ENCODE assay signal across 3 worm cellular contexts in the genomic region with DNA sequence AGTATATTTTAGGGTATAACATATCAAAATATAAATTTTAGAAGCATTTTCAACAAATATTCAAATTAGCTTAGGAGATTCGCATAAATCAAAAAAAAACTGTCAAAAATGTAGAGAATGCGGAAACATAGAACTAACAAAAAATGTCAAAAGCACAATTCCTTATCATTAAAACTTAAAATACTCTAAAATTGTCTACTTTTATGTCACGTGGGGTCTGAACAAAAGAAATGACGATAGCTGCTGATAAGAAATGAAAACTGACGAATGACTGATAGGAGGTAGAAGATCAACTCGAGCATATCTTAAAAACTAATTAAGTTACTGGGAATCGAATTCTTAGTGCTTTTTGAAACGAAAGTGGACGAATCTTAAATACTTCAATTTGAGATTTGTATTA.
A peak's percentile ranks its signal among the peaks of the same experiment; 100 is the strongest.
TF ChIP-seq lines count a peak whose summit lies in the region.

No protein-coding gene starts in this region.

TF ChIP-seq in whole organism, L1 larva, 84 proteins besides CTCF, POLR2A, EP300 and RAD21 (continued from another document):
- TF ChIP-seq lin-35 (GFP tag; optimal IDR thresholded peaks at IDR 0.05; lab: Kevin White, UChicago): peak in 1 of 2 experiments; percentile 12
- peak; percentile 49 for TF ChIP-seq tlp-1 (tag; optimal IDR thresholded peaks at IDR 0.05; lab: Kevin White, UChicago)
- peak; percentile 89 for TF ChIP-seq elt-2 (tag; optimal IDR thresholded peaks at IDR 0.05; lab: Kevin White, UChicago)
- TF ChIP-seq sox-4 (tag; optimal IDR thresholded peaks at IDR 0.05; lab: Kevin White, UChicago): no peak
- TF ChIP-seq snu-23 (GFP tag; optimal IDR thresholded peaks at IDR 0.05; lab: Kevin White, UChicago): no peak
- TF ChIP-seq unc-98 (GFP tag; IDR thresholded peaks at IDR 0.05; lab: Robert Waterston, UW): no peak
- no peak for TF ChIP-seq nhr-12 (tag; optimal IDR thresholded peaks at IDR 0.05; lab: Kevin White, UChicago)
- no peak for TF ChIP-seq alr-1 (tag; optimal IDR thresholded peaks at IDR 0.05; lab: Kevin White, UChicago; ENCODE audit: borderline replicate concordance)
- TF ChIP-seq sptf-1 (tag; optimal IDR thresholded peaks at IDR 0.05; lab: Kevin White, UChicago): no peak
- TF ChIP-seq nhr-71 (tag; optimal IDR thresholded peaks at IDR 0.05; lab: Kevin White, UChicago): no peak
- peak in 1 of 2 experiments; percentile 8 for TF ChIP-seq mdl-1 (tag; optimal IDR thresholded peaks at IDR 0.05; lab: Kevin White, UChicago)
- TF ChIP-seq ceh-88 (GFP tag; IDR thresholded peaks at IDR 0.05; lab: Robert Waterston, UW): no peak
- no peak for TF ChIP-seq lin-13 (GFP tag; optimal IDR thresholded peaks at IDR 0.05; lab: Kevin White, UChicago)
- TF ChIP-seq nhr-76 (tag; optimal IDR thresholded peaks at IDR 0.05; lab: Kevin White, UChicago): no peak
TF ChIP-seq in whole organism, L1 larva: peak in this region for 5.

TF ChIP-seq in whole organism, L3 larva, 47 proteins besides CTCF, POLR2A, EP300 and RAD21 (continued from another document):
- TF ChIP-seq eor-1 (tag; optimal IDR thresholded peaks at IDR 0.05; lab: Kevin White, UChicago): no peak
- TF ChIP-seq lin-15B (tag; optimal IDR thresholded peaks at IDR 0.05; lab: Kevin White, UChicago): no peak
- no peak for TF ChIP-seq snpc-4 (tag; optimal IDR thresholded peaks at IDR 0.05; lab: Kevin White, UChicago)
- no peak for TF ChIP-seq ztf-4 (tag; optimal IDR thresholded peaks at IDR 0.05; lab: Kevin White, UChicago)
- no peak for TF ChIP-seq aly-2 (tag; optimal IDR thresholded peaks at IDR 0.05; lab: Kevin White, UChicago)

TF ChIP-seq in whole organism, L4 larva, 104 proteins besides CTCF, POLR2A, EP300 and RAD21 (continued from another document):
- peak; percentile 72 for TF ChIP-seq php-3 (GFP tag; IDR thresholded peaks at IDR 0.05; lab: Robert Waterston, UW)
- TF ChIP-seq nhr-28 (tag; optimal IDR thresholded peaks at IDR 0.05; lab: Kevin White, UChicago): peak; percentile 44
- TF ChIP-seq pqm-1 (tag; optimal IDR thresholded peaks at IDR 0.05; lab: Kevin White, UChicago): peak; percentile 88
- no peak for TF ChIP-seq duxl-1 (tag; optimal IDR thresholded peaks at IDR 0.05; lab: Kevin White, UChicago; ENCODE audit: poor library complexity)
- TF ChIP-seq lin-38 (GFP tag; IDR thresholded peaks at IDR 0.05; lab: Robert Waterston, UW): peak; percentile 24; the same call in 1 of the 2 replicates
- peak; percentile 62 for TF ChIP-seq hlh-11 (tag; optimal IDR thresholded peaks at IDR 0.05; lab: Kevin White, UChicago)
- peak; percentile 66 for TF ChIP-seq lin-1 (GFP tag; IDR thresholded peaks at IDR 0.05; lab: Robert Waterston, UW)
- peak in 1 of 2 experiments; percentile 75 for TF ChIP-seq mdl-1 (tag; optimal IDR thresholded peaks at IDR 0.05; lab: Kevin White, UChicago)
- TF ChIP-seq attf-4 (tag; optimal IDR thresholded peaks at IDR 0.05; lab: Kevin White, UChicago): no peak
- TF ChIP-seq hlh-30 (tag; optimal IDR thresholded peaks at IDR 0.05; lab: Kevin White, UChicago; ENCODE audit: insufficient read depth): peak; percentile 53
